Fruit fly (Drosophila melanogaster): Measurements from ENCODE around the gene CG31642.

CG31642 gene

dm6 chr2L:6080329-6080728 lies 38.0 kb upstream of the CG31642 start:
- TF ChIP-seq bab1 (GFP tag; optimal IDR thresholded peaks at IDR 0.05) (no peak), CG12768 (GFP tag; optimal IDR thresholded peaks at IDR 0.05) (peak; percentile 87), CG7045 (GFP tag; optimal IDR thresholded peaks at IDR 0.05) (peak; percentile 74), Clk (GFP tag; optimal IDR thresholded peaks at IDR 0.05) (peak; percentile 74), CG33017 (tag; optimal IDR thresholded peaks at IDR 0.05) (peak; percentile 39), toe (GFP tag; optimal IDR thresholded peaks at IDR 0.05) (peak; percentile 70), Crg-1 (GFP tag; optimal IDR thresholded peaks at IDR 0.05) (peak; percentile 52), cic (GFP tag; optimal IDR thresholded peaks at IDR 0.05) (peak; percentile 97), Mnt (GFP tag; optimal IDR thresholded peaks at IDR 0.05) (peak; percentile 67), CG7101 (tag; optimal IDR thresholded peaks at IDR 0.05) (peak; percentile 62), CG11617 (GFP tag; optimal IDR thresholded peaks at IDR 0.05) (peak; percentile 22), ovo (GFP tag; optimal IDR thresholded peaks at IDR 0.05) (peak; percentile 69), Hr96 (GFP tag; optimal IDR thresholded peaks at IDR 0.05) (peak; percentile 63), cnc (optimal IDR thresholded peaks at IDR 0.05) (no peak), CG1620 (GFP tag; optimal IDR thresholded peaks at IDR 0.05) (peak; percentile 56), tj (GFP tag; optimal IDR thresholded peaks at IDR 0.05) (peak; percentile 21), kay (GFP tag; ENCODE audit: borderline replicate concordance) (peak; percentile 85), CG5204 (GFP tag; optimal IDR thresholded peaks at IDR 0.05) (peak; percentile 8), CG14711 (tag; optimal IDR thresholded peaks at IDR 0.05) (peak; percentile 8), pad (GFP tag; optimal IDR thresholded peaks at IDR 0.05) (peak; percentile 46)

- TF ChIP-seq ovo (GFP tag; optimal IDR thresholded peaks at IDR 0.05) (no peak), Clk (GFP tag; optimal IDR thresholded peaks at IDR 0.05) (peak; percentile 22), CG7101 (tag; optimal IDR thresholded peaks at IDR 0.05) (peak; percentile 42), CG7045 (GFP tag; optimal IDR thresholded peaks at IDR 0.05) (no peak), toe (GFP tag; optimal IDR thresholded peaks at IDR 0.05) (peak; percentile 29), bab1 (GFP tag; optimal IDR thresholded peaks at IDR 0.05) (no peak), cnc (optimal IDR thresholded peaks at IDR 0.05) (no peak), pad (GFP tag; optimal IDR thresholded peaks at IDR 0.05) (peak; percentile 37), CG5204 (GFP tag; optimal IDR thresholded peaks at IDR 0.05) (no peak), Hr96 (GFP tag; optimal IDR thresholded peaks at IDR 0.05) (peak; percentile 34), kay (GFP tag; ENCODE audit: borderline replicate concordance) (peak; percentile 81), cic (GFP tag; optimal IDR thresholded peaks at IDR 0.05) (peak; percentile 89), CG1620 (GFP tag; optimal IDR thresholded peaks at IDR 0.05) (peak; percentile 17), CG11617 (GFP tag; optimal IDR thresholded peaks at IDR 0.05) (peak; percentile 11), CG12768 (GFP tag; optimal IDR thresholded peaks at IDR 0.05) (peak; percentile 67), Mnt (GFP tag; optimal IDR thresholded peaks at IDR 0.05) (peak; percentile 54), CG14711 (tag; optimal IDR thresholded peaks at IDR 0.05) (no peak), tj (GFP tag; optimal IDR thresholded peaks at IDR 0.05) (peak; percentile 70)
Observed at dm6 chr2L:6081134-6081832, 37.0 kb upstream of the CG31642 start.

dm6 chr2L:6082157-6082645 lies 36.1 kb upstream of the CG31642 start, which contains the start of gene Kr-h1:
Kr-h1 (plus strand) TSS chr2L:6082603.
- TF ChIP-seq CG5204 (GFP tag; optimal IDR thresholded peaks at IDR 0.05) (no peak), bab1 (GFP tag; optimal IDR thresholded peaks at IDR 0.05) (no peak), toe (GFP tag; optimal IDR thresholded peaks at IDR 0.05) (no peak), Clk (GFP tag; optimal IDR thresholded peaks at IDR 0.05) (no peak), CG14711 (tag; optimal IDR thresholded peaks at IDR 0.05) (peak; percentile 21), CG7101 (tag; optimal IDR thresholded peaks at IDR 0.05) (peak; percentile 5), CG1620 (GFP tag; optimal IDR thresholded peaks at IDR 0.05) (no peak), CG12768 (GFP tag; optimal IDR thresholded peaks at IDR 0.05) (peak; percentile 67), tj (GFP tag; optimal IDR thresholded peaks at IDR 0.05) (peak; percentile 78), cnc (optimal IDR thresholded peaks at IDR 0.05) (peak; percentile 64 to 95), cic (GFP tag; optimal IDR thresholded peaks at IDR 0.05) (peak; percentile 90), CG7045 (GFP tag; optimal IDR thresholded peaks at IDR 0.05) (no peak), Mnt (GFP tag; optimal IDR thresholded peaks at IDR 0.05) (peak; percentile 6), CG33017 (tag; optimal IDR thresholded peaks at IDR 0.05) (peak; percentile 50)

- TF ChIP-seq tj (GFP tag; optimal IDR thresholded peaks at IDR 0.05): peak; percentile 65
- peak; percentile 8 for TF ChIP-seq CG7045 (GFP tag; optimal IDR thresholded peaks at IDR 0.05)
- TF ChIP-seq CG33017 (tag; optimal IDR thresholded peaks at IDR 0.05): peak; percentile 74
- TF ChIP-seq ovo (GFP tag; optimal IDR thresholded peaks at IDR 0.05): peak; percentile 97
- peak; percentile 96 for TF ChIP-seq cic (GFP tag; optimal IDR thresholded peaks at IDR 0.05)
- TF ChIP-seq CG5204 (GFP tag; optimal IDR thresholded peaks at IDR 0.05): no peak
- TF ChIP-seq Clk (GFP tag; optimal IDR thresholded peaks at IDR 0.05): no peak
- TF ChIP-seq Hr96 (GFP tag; optimal IDR thresholded peaks at IDR 0.05): peak; percentile 44
- TF ChIP-seq CG12768 (GFP tag; optimal IDR thresholded peaks at IDR 0.05): peak; percentile 90
- TF ChIP-seq CG14711 (tag; optimal IDR thresholded peaks at IDR 0.05): no peak
- TF ChIP-seq kay (GFP tag; ENCODE audit: borderline replicate concordance): peak; percentile 99
- peak; percentile 69 for TF ChIP-seq Mnt (GFP tag; optimal IDR thresholded peaks at IDR 0.05)
- no peak for TF ChIP-seq toe (GFP tag; optimal IDR thresholded peaks at IDR 0.05)
- peak in 1 of 2 experiments; percentile 2 for TF ChIP-seq cnc (optimal IDR thresholded peaks at IDR 0.05)
- no peak for TF ChIP-seq CG1620 (GFP tag; optimal IDR thresholded peaks at IDR 0.05)
- no peak for TF ChIP-seq Crg-1 (GFP tag; optimal IDR thresholded peaks at IDR 0.05)
- TF ChIP-seq CG7101 (tag; optimal IDR thresholded peaks at IDR 0.05): peak; percentile 18
- TF ChIP-seq CG11617 (GFP tag; optimal IDR thresholded peaks at IDR 0.05): peak; percentile 4
- no peak for TF ChIP-seq pad (GFP tag; optimal IDR thresholded peaks at IDR 0.05)
Observed at dm6 chr2L:6082936-6083627, 35.2 kb upstream of the CG31642 start.

- peak; percentile 9 for TF ChIP-seq cic (GFP tag; optimal IDR thresholded peaks at IDR 0.05)
- no peak for TF ChIP-seq Hr96 (GFP tag; optimal IDR thresholded peaks at IDR 0.05)
- TF ChIP-seq CG1620 (GFP tag; optimal IDR thresholded peaks at IDR 0.05): no peak
- TF ChIP-seq CG14711 (tag; optimal IDR thresholded peaks at IDR 0.05): no peak
- no peak for TF ChIP-seq kay (GFP tag; ENCODE audit: borderline replicate concordance)
- no peak for TF ChIP-seq pad (GFP tag; optimal IDR thresholded peaks at IDR 0.05)
- TF ChIP-seq toe (GFP tag; optimal IDR thresholded peaks at IDR 0.05): no peak
- no peak for TF ChIP-seq Mnt (GFP tag; optimal IDR thresholded peaks at IDR 0.05)
- TF ChIP-seq CG12768 (GFP tag; optimal IDR thresholded peaks at IDR 0.05): no peak
- no peak for TF ChIP-seq bab1 (GFP tag; optimal IDR thresholded peaks at IDR 0.05)
- peak in 1 of 2 experiments; percentile 55 for TF ChIP-seq cnc (optimal IDR thresholded peaks at IDR 0.05)
- TF ChIP-seq CG5204 (GFP tag; optimal IDR thresholded peaks at IDR 0.05): no peak
- TF ChIP-seq CG7045 (GFP tag; optimal IDR thresholded peaks at IDR 0.05): no peak
Observed at dm6 chr2L:6084694-6085093, 33.6 kb upstream of the CG31642 start.
